Fruit fly (Drosophila melanogaster): ENCODE results near the gene qin.
A peak's percentile ranks its signal among the peaks of the same experiment; 100 is the strongest.

The qin gene

DNA sequence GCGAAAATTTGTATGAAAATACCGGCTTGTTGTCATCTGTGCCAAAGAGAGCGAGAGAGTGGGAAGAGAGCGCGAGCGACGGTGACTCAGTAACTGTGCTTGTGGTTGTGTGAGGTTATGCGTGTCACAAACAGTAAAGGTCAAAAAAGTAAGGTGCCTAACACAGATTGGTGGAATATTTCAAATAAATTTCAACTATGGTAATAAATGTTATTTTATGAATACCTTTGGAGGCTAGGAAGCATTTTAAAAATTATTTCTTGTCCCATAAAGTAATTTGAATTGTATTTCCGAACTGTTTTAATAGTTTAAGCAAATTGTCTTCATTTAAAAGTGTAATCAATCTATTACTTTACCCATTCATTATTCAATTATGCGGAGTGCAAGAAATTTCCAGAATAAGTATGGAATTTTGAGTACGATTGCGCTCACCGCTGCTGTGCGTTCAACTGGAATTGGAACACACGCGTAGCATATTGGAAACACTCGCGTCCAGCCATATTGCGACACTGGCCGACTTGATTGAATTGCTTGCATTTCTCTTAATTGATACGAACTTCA is 17.0 kb upstream of the qin start (continued):
- peak; percentile 92 for TF ChIP-seq cwo (GFP tag; optimal IDR thresholded peaks at IDR 0.05)
- peak; percentile 88 for TF ChIP-seq CG7372 (GFP tag; IDR thresholded peaks at IDR 0.05)
- peak; percentile 92 for TF ChIP-seq CG18476 (GFP tag; optimal IDR thresholded peaks at IDR 0.05)
- peak; percentile 85 for TF ChIP-seq psq (GFP tag; optimal IDR thresholded peaks at IDR 0.05)
- TF ChIP-seq CG12942 (GFP tag; optimal IDR thresholded peaks at IDR 0.05), result peak; percentile 92
- TF ChIP-seq CG12659 (GFP tag; optimal IDR thresholded peaks at IDR 0.05), result peak; percentile 98
- peak; percentile 97 for TF ChIP-seq CG30403 (GFP tag; optimal IDR thresholded peaks at IDR 0.05)
- peak; percentile 93 for TF ChIP-seq CG32532 (GFP tag; IDR thresholded peaks at IDR 0.05)
- peak; percentile 86 for TF ChIP-seq CG18764 (GFP tag; optimal IDR thresholded peaks at IDR 0.05)
- TF ChIP-seq Ptx1 (GFP tag; IDR thresholded peaks at IDR 0.05), result peak; percentile 95
- TF ChIP-seq schlank (tag; optimal IDR thresholded peaks at IDR 0.05), result peak; percentile 76
- TF ChIP-seq btn (GFP tag; optimal IDR thresholded peaks at IDR 0.05), result peak; percentile 69
- peak; percentile 95 for TF ChIP-seq CG12219 (GFP tag; optimal IDR thresholded peaks at IDR 0.05)
- peak; percentile 85 for TF ChIP-seq al (GFP tag; IDR thresholded peaks at IDR 0.05)
- TF ChIP-seq trem (tag; optimal IDR thresholded peaks at IDR 0.05), result peak; percentile 89
- no peak; the same call in 1 of the 2 replicates for TF ChIP-seq CG13287 (GFP tag; IDR thresholded peaks at IDR 0.05; ENCODE audit: partially characterized antibody)
- no peak for TF ChIP-seq CG42726 (GFP tag; IDR thresholded peaks at IDR 0.05; ENCODE audit: partially characterized antibody)
- peak; percentile 93 to 94 for TF ChIP-seq chif (GFP tag; optimal IDR thresholded peaks at IDR 0.05)
- peak; percentile 91 for TF ChIP-seq ATbp (GFP tag; optimal IDR thresholded peaks at IDR 0.05)
- no peak for TF ChIP-seq Dll (GFP tag; IDR thresholded peaks at IDR 0.05; ENCODE audit: partially characterized antibody)
- TF ChIP-seq Oaz (GFP tag; IDR thresholded peaks at IDR 0.05), result peak; percentile 85
- TF ChIP-seq CG1603 (tag; optimal IDR thresholded peaks at IDR 0.05), result peak; percentile 88
- TF ChIP-seq CTCF (GFP tag; optimal IDR thresholded peaks at IDR 0.05), result peak; percentile 63
- TF ChIP-seq CG12769 (tag; optimal IDR thresholded peaks at IDR 0.05), result peak; percentile 95
- TF ChIP-seq NfI (GFP tag; optimal IDR thresholded peaks at IDR 0.05), result peak; percentile 93
- TF ChIP-seq CG2199 (GFP tag; IDR thresholded peaks at IDR 0.05), result peak; percentile 64; the same call in 1 of the 3 replicates
- peak; percentile 93 for TF ChIP-seq CG17385 (GFP tag; optimal IDR thresholded peaks at IDR 0.05)
- TF ChIP-seq Fer1 (GFP tag; optimal IDR thresholded peaks at IDR 0.05), result peak; percentile 94
- TF ChIP-seq mam (GFP tag; optimal IDR thresholded peaks at IDR 0.05), result peak; percentile 93
- TF ChIP-seq CG1832 (GFP tag; optimal IDR thresholded peaks at IDR 0.05), result no peak
- TF ChIP-seq CG6765 (GFP tag; optimal IDR thresholded peaks at IDR 0.05), result peak; percentile 90
- peak; percentile 78; the same call in 1 of the 2 replicates for TF ChIP-seq sim (GFP tag; IDR thresholded peaks at IDR 0.05)
- TF ChIP-seq fu2 (GFP tag; optimal IDR thresholded peaks at IDR 0.05), result peak; percentile 95
- TF ChIP-seq Hmr (GFP tag; optimal IDR thresholded peaks at IDR 0.05), result peak; percentile 94
- peak; percentile 94 for TF ChIP-seq fd96Cb (tag; optimal IDR thresholded peaks at IDR 0.05)
- TF ChIP-seq CG6791 (GFP tag; IDR thresholded peaks at IDR 0.05; ENCODE audit: partially characterized antibody), result no peak
- peak; percentile 96 for TF ChIP-seq row (GFP tag; IDR thresholded peaks at IDR 0.05)
- TF ChIP-seq stc (GFP tag; IDR thresholded peaks at IDR 0.05), result peak; percentile 90
- TF ChIP-seq gro (GFP tag; optimal IDR thresholded peaks at IDR 0.05), result peak; percentile 87
- TF ChIP-seq ato (GFP tag; IDR thresholded peaks at IDR 0.05; ENCODE audit: partially characterized antibody), result no peak
- TF ChIP-seq CG12299 (tag; optimal IDR thresholded peaks at IDR 0.05), result peak; percentile 90
- TF ChIP-seq CG10654 (GFP tag; optimal IDR thresholded peaks at IDR 0.05), result peak; percentile 85
- peak; percentile 88 for TF ChIP-seq CG3065 (GFP tag; optimal IDR thresholded peaks at IDR 0.05)
- TF ChIP-seq Side (GFP tag; optimal IDR thresholded peaks at IDR 0.05), result peak; percentile 92
- TF ChIP-seq B-H2 (GFP tag; optimal IDR thresholded peaks at IDR 0.05), result peak; percentile 69
- TF ChIP-seq ftz-f1 (GFP tag; optimal IDR thresholded peaks at IDR 0.05), result no peak
- TF ChIP-seq chm (GFP tag; IDR thresholded peaks at IDR 0.05), result no peak
- TF ChIP-seq HLH3B (GFP tag; IDR thresholded peaks at IDR 0.05), result peak; percentile 89
- TF ChIP-seq NC2α (GFP tag; optimal IDR thresholded peaks at IDR 0.05), result peak; percentile 81
- peak; percentile 78 for TF ChIP-seq CG13123 (GFP tag; optimal IDR thresholded peaks at IDR 0.05)
- TF ChIP-seq CG14667 (GFP tag; IDR thresholded peaks at IDR 0.05), result peak; percentile 83

All from whole organism, embryonic.